Fruit fly (Drosophila melanogaster) S2 (cell line): Measurements from ENCODE around the gene Acp36DE.

ENCODE experiments used
- CG8478 ChIP-seq: fragments of >200 bp; optimal IDR thresholded peaks from 2 replicates; lab custom pipeline; 2018
- CTCF ChIP-seq, 2 experiments: fragments of >200 bp; optimal IDR thresholded peaks; 2 replicates each; lab custom pipeline; 2018

Acp36DE gene

dm6 chr2L:18345194-18345593, 13.6 kb downstream of the Acp36DE start:
- no peak for TF ChIP-seq CTCF (optimal IDR thresholded peaks at IDR 0.05; lab: Kevin White, UChicago)
- TF ChIP-seq CG8478 (lab: Kevin White, UChicago), result no peak

dm6 chr2L:18344343-18344742, 14.5 kb downstream of the Acp36DE start:
- TF ChIP-seq CG8478 (lab: Kevin White, UChicago) (no peak), CTCF (optimal IDR thresholded peaks at IDR 0.05; lab: Kevin White, UChicago) (no peak)

- TF ChIP-seq CTCF (optimal IDR thresholded peaks at IDR 0.05; lab: Kevin White, UChicago) (no peak), CG8478 (lab: Kevin White, UChicago) (no peak)
Measured at dm6 chr2L:18340921-18341320, 17.9 kb downstream of the Acp36DE start.

dm6 chr2L:18336531-18336930, 22.3 kb downstream of the Acp36DE start:
- TF ChIP-seq CG8478 (lab: Kevin White, UChicago), result no peak
- no peak for TF ChIP-seq CTCF (optimal IDR thresholded peaks at IDR 0.05; lab: Kevin White, UChicago)

- no peak for TF ChIP-seq CTCF (optimal IDR thresholded peaks at IDR 0.05; lab: Kevin White, UChicago)
- no peak for TF ChIP-seq CG8478 (lab: Kevin White, UChicago)
Measured at dm6 chr2L:18335641-18336040, 23.2 kb downstream of the Acp36DE start.

- TF ChIP-seq CTCF (optimal IDR thresholded peaks at IDR 0.05; lab: Kevin White, UChicago), result no peak
- TF ChIP-seq CG8478 (lab: Kevin White, UChicago), result no peak
Measured at dm6 chr2L:18333831-18334437, 24.9 kb downstream of the Acp36DE start.

- no peak for TF ChIP-seq CG8478 (lab: Kevin White, UChicago)
- TF ChIP-seq CTCF (optimal IDR thresholded peaks at IDR 0.05; lab: Kevin White, UChicago), result no peak
Measured at dm6 chr2L:18331612-18332011, 27.2 kb downstream of the Acp36DE start.

- TF ChIP-seq CTCF (optimal IDR thresholded peaks at IDR 0.05; lab: Kevin White, UChicago) (no peak), CG8478 (lab: Kevin White, UChicago) (no peak)
Measured at dm6 chr2L:18328737-18329136, 30.1 kb downstream of the Acp36DE start.

- TF ChIP-seq CG8478 (lab: Kevin White, UChicago) (no peak), CTCF (optimal IDR thresholded peaks at IDR 0.05; lab: Kevin White, UChicago) (no peak)
Measured at dm6 chr2L:18327592-18328078, 31.2 kb downstream of the Acp36DE start.

- no peak for TF ChIP-seq CTCF (optimal IDR thresholded peaks at IDR 0.05; lab: Kevin White, UChicago)
- TF ChIP-seq CG8478 (lab: Kevin White, UChicago), result no peak
Measured at dm6 chr2L:18327007-18327406, 31.8 kb downstream of the Acp36DE start.

dm6 chr2L:18325120-18325581, 33.7 kb downstream of the Acp36DE start:
- TF ChIP-seq CG8478 (lab: Kevin White, UChicago) (no peak), CTCF (optimal IDR thresholded peaks at IDR 0.05; lab: Kevin White, UChicago) (no peak)

dm6 chr2L:18320933-18321332, 37.9 kb downstream of the Acp36DE start:
- TF ChIP-seq CG8478 (lab: Kevin White, UChicago), result no peak
- TF ChIP-seq CTCF (optimal IDR thresholded peaks at IDR 0.05; lab: Kevin White, UChicago), result no peak

dm6 chr2L:18319577-18320316, 39.1 kb downstream of the Acp36DE start, which contains the start of gene Fas3:
Gene Fas3 (plus strand): TSS chr2L:18320102.
- TF ChIP-seq CTCF (optimal IDR thresholded peaks at IDR 0.05; lab: Kevin White, UChicago) (no peak), CG8478 (lab: Kevin White, UChicago) (no peak)

- TF ChIP-seq CG8478 (lab: Kevin White, UChicago) (no peak), CTCF (optimal IDR thresholded peaks at IDR 0.05; lab: Kevin White, UChicago) (no peak)
Measured at dm6 chr2L:18315454-18315853, 43.4 kb downstream of the Acp36DE start.
